Fruit fly (Drosophila melanogaster): Measurements from ENCODE around the gene CG13972.

CG13972 gene

dm6 chr3R:27553921-27554320, 36.9 kb upstream of the CG13972 start (continued):
- TF ChIP-seq gcm (GFP tag; optimal IDR thresholded peaks at IDR 0.05) (peak; percentile 26), CG11247 (GFP tag; IDR thresholded peaks at IDR 0.05) (0 out of 2 replicates have a peak, but pooled peaks have one; percentile 18), croc (GFP tag; conservative IDR thresholded peaks at IDR 0.05) (0 out of 3 replicates have a peak, but pooled peaks have one; percentile 18), sisA (GFP tag; IDR thresholded peaks at IDR 0.05) (peak; percentile 73), Bdp1 (GFP tag; optimal IDR thresholded peaks at IDR 0.05) (no peak), jing (GFP tag; optimal IDR thresholded peaks at IDR 0.05) (peak; percentile 18), ara (GFP tag; IDR thresholded peaks at IDR 0.05) (peak; percentile 63; the same call in 1 of the 2 replicates), stc (GFP tag; IDR thresholded peaks at IDR 0.05) (no peak), CG15601 (tag; optimal IDR thresholded peaks at IDR 0.05) (peak; percentile 17), NfI (GFP tag; optimal IDR thresholded peaks at IDR 0.05) (peak; percentile 22), CG7357 (GFP tag; IDR thresholded peaks at IDR 0.05) (peak; percentile 37; the same call in 1 of the 3 replicates), CG9609 (GFP tag; optimal IDR thresholded peaks at IDR 0.05) (peak; percentile 6), onecut (GFP tag; IDR thresholded peaks at IDR 0.05) (peak; percentile 21; the same call in 1 of the 2 replicates), Spps (tag; optimal IDR thresholded peaks at IDR 0.05) (peak; percentile 39), zen (tag; optimal IDR thresholded peaks at IDR 0.05) (peak; percentile 55), unc-4 (GFP tag; IDR thresholded peaks at IDR 0.05; ENCODE audit: partially characterized antibody) (no peak), tx (GFP tag; optimal IDR thresholded peaks at IDR 0.05) (no peak), Sox100B (GFP tag; optimal IDR thresholded peaks at IDR 0.05) (no peak), Dbx (GFP tag; IDR thresholded peaks at IDR 0.05) (no peak), CG2889 (GFP tag; IDR thresholded peaks at IDR 0.05) (no peak), Drgx (GFP tag; IDR thresholded peaks at IDR 0.05) (peak; percentile 91), ATbp (GFP tag; optimal IDR thresholded peaks at IDR 0.05) (peak; percentile 59), CG2199 (GFP tag; IDR thresholded peaks at IDR 0.05) (no peak), CG14441 (GFP tag; IDR thresholded peaks at IDR 0.05) (peak; percentile 56)

- TF ChIP-seq CG8089 (GFP tag; optimal IDR thresholded peaks at IDR 0.05) (no peak), CG8388 (GFP tag; optimal IDR thresholded peaks at IDR 0.05) (no peak), CG10543 (GFP tag; optimal IDR thresholded peaks at IDR 0.05) (no peak), exex (tag; optimal IDR thresholded peaks at IDR 0.05) (no peak), CG14965 (GFP tag; optimal IDR thresholded peaks at IDR 0.05; ENCODE audit: borderline replicate concordance) (no peak), CG17328 (GFP tag; IDR thresholded peaks at IDR 0.05) (no peak), nerfin-2 (GFP tag; IDR thresholded peaks at IDR 0.05; ENCODE audit: partially characterized antibody) (no peak), Dip2 (GFP tag; IDR thresholded peaks at IDR 0.05) (no peak), ken (GFP tag; IDR thresholded peaks at IDR 0.05) (no peak), CG8359 (GFP tag; optimal IDR thresholded peaks at IDR 0.05; ENCODE audit: borderline replicate concordance) (no peak), bowl (GFP tag; IDR thresholded peaks at IDR 0.05) (no peak), CG4360 (GFP tag; IDR thresholded peaks at IDR 0.05) (no peak), Dref (GFP tag; IDR thresholded peaks at IDR 0.05) (no peak), CG11695 (GFP tag; IDR thresholded peaks at IDR 0.05) (no peak), chm (GFP tag; IDR thresholded peaks at IDR 0.05) (no peak)
Observed at dm6 chr3R:27553379-27553778, 36.3 kb upstream of the CG13972 start.

dm6 chr3R:27552710-27553109, 35.7 kb upstream of the CG13972 start:
- peak; percentile 70 for TF ChIP-seq CG8478 (optimal IDR thresholded peaks at IDR 0.05)
- TF ChIP-seq slou (GFP tag; optimal IDR thresholded peaks at IDR 0.05): no peak
- TF ChIP-seq Ets65A (GFP tag): peak; percentile 75
